Worm (Caenorhabditis elegans) whole organism, L1 larva: Measurements from ENCODE around the gene C26E1.2.

ENCODE experiments used
- dpl-1 ChIP-seq, 3 experiments: fragments of 150-350 bp in 2 of 3; sonication (generic microtip) in 1 of 3; optimal IDR thresholded peaks; 2 replicates each; lab custom pipeline; 2014 to 2017; ENCODE audit warnings: missing biosample characterization in 3 of 3, missing genetic modification characterization in 3 of 3, missing genetic modification reagents in 3 of 3
- fkh-8 ChIP-seq: sonication (generic microtip); optimal IDR thresholded peaks from 2 replicates; lab custom pipeline; 2016; ENCODE audit warnings: mild to moderate bottlenecking, missing genetic modification characterization, missing compliant biosample characterization
- lin-39 ChIP-seq: fragments of 150-350 bp; optimal IDR thresholded peaks from 2 replicates; lab custom pipeline; 2014; ENCODE audit warnings: missing biosample characterization, missing genetic modification reagents, missing genetic modification characterization
- nhr-11 ChIP-seq: fragments of 150-350 bp; optimal IDR thresholded peaks from 2 replicates; lab custom pipeline; 2014; ENCODE audit warnings: missing biosample characterization, missing genetic modification characterization
- nhr-237 ChIP-seq: fragments of 150-350 bp; optimal IDR thresholded peaks from 2 replicates; lab custom pipeline; 2014; ENCODE audit warnings: missing biosample characterization, missing genetic modification characterization
- nhr-76 ChIP-seq: sonication (generic microtip); optimal IDR thresholded peaks from 2 replicates; lab custom pipeline; 2017; ENCODE audit warnings: missing biosample characterization, missing genetic modification characterization
- unc-86 ChIP-seq: sonication (generic microtip); optimal IDR thresholded peaks from 2 replicates; lab custom pipeline; 2016; ENCODE audit warnings: missing genetic modification characterization, missing compliant biosample characterization
- zag-1 ChIP-seq: fragments of 150-350 bp; optimal IDR thresholded peaks from 2 replicates; lab custom pipeline; 2014; ENCODE audit warnings: missing biosample characterization, missing genetic modification characterization
- ztf-11 ChIP-seq, 2 experiments: sonication (generic microtip); optimal IDR thresholded peaks; 2 replicates each; lab custom pipeline; 2016 to 2017; ENCODE audit warnings: missing genetic modification characterization in 2 of 2, missing biosample characterization in 1 of 2, missing compliant biosample characterization in 1 of 2

DNA sequence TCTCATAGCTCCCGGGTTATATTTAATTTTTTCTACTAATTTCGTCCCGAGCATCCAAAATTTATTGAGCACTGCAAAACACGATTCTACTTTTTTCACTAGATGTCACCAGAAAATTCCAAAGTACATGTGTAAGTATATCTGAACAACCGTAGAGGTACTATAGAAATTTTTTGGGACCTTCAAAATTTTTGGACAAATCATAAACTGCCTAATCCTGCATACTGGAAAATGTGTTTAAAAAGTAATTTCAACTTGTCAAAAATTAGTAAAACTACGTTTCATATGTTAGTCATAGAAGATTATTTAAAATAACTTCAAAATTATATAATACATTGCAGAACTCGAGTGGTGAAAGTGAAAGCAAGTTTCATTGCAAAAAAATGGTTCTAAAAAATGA is 18.4 kb upstream of the C26E1.2 start:
- TF ChIP-seq unc-86 (tag; lab: Kevin White, UChicago) (no peak), nhr-11 (tag; lab: Kevin White, UChicago) (no peak), zag-1 (tag; lab: Kevin White, UChicago) (no peak), lin-39 (tag; lab: Kevin White, UChicago) (no peak), dpl-1 (GFP tag; optimal IDR thresholded peaks at IDR 0.05; lab: Kevin White, UChicago) (no peak), nhr-237 (tag; lab: Kevin White, UChicago) (no peak), ztf-11 (tag; optimal IDR thresholded peaks at IDR 0.05; lab: Kevin White, UChicago) (no peak), fkh-8 (no peak), nhr-76 (no peak)
